Worm (Caenorhabditis elegans) whole organism, L2 larva: ENCODE measurements around the gene F20G2.1.

Experiments used
- C34F6.9 ChIP-seq: fragments of 150-350 bp; optimal IDR thresholded peaks from 2 replicates; lab custom pipeline; 2014; ENCODE audit warnings: missing biosample characterization, missing genetic modification characterization
- R02D3.7 ChIP-seq: fragments of 150-350 bp; optimal IDR thresholded peaks from 2 replicates; lab custom pipeline; 2014; ENCODE audit warnings: missing biosample characterization, missing genetic modification characterization
- egl-27 ChIP-seq: sonication (generic microtip); optimal IDR thresholded peaks from 3 replicates; lab custom pipeline; 2017; ENCODE audit warnings: missing biosample characterization, missing genetic modification reagents, missing genetic modification characterization
- elt-3 ChIP-seq: sonication (generic microtip); optimal IDR thresholded peaks from 2 replicates; lab custom pipeline; 2017; ENCODE audit warnings: missing biosample characterization, missing genetic modification characterization
- lin-39 ChIP-seq: fragments of 150-350 bp; optimal IDR thresholded peaks from 2 replicates; lab custom pipeline; 2014; ENCODE audit warnings: missing biosample characterization, missing genetic modification reagents, missing genetic modification characterization
- mdl-1 ChIP-seq, 2 experiments: fragments of 150-350 bp in 1 of 2; sonication (generic microtip) in 1 of 2; optimal IDR thresholded peaks; 2 replicates each; lab custom pipeline; 2017; ENCODE audit warnings: missing biosample characterization in 2 of 2, missing genetic modification characterization in 2 of 2
- nhr-12 ChIP-seq: fragments of 150-350 bp; optimal IDR thresholded peaks from 2 replicates; lab custom pipeline; 2014; ENCODE audit warnings: missing biosample characterization, missing genetic modification characterization
- nhr-21 ChIP-seq: fragments of 150-350 bp; optimal IDR thresholded peaks from 2 replicates; lab custom pipeline; 2014; ENCODE audit warnings: missing biosample characterization, missing genetic modification characterization
- nhr-23 ChIP-seq: fragments of 150-350 bp; optimal IDR thresholded peaks from 2 replicates; lab custom pipeline; 2014; ENCODE audit warnings: missing biosample characterization, missing genetic modification reagents, missing genetic modification characterization
- nhr-77 ChIP-seq: fragments of 150-350 bp; optimal IDR thresholded peaks from 2 replicates; lab custom pipeline; 2014; ENCODE audit warnings: missing biosample characterization, missing genetic modification characterization
- unc-62 ChIP-seq: fragments of 150-350 bp; optimal IDR thresholded peaks from 2 replicates; lab custom pipeline; 2014; ENCODE audit warnings: missing biosample characterization, missing genetic modification reagents, missing genetic modification characterization
- zag-1 ChIP-seq: fragments of 150-350 bp; optimal IDR thresholded peaks from 2 replicates; lab custom pipeline; 2014; ENCODE audit warnings: missing biosample characterization, missing genetic modification characterization
- ztf-1 ChIP-seq: fragments of 200-800 bp; sonication (Bioruptor generic); conservative IDR thresholded peaks from 2 replicates; pipeline ENCODE4 v1.3.6; 2022; ENCODE audit warnings: missing genetic modification characterization, missing compliant biosample characterization
- ztf-11 ChIP-seq: sonication (generic microtip); optimal IDR thresholded peaks from 2 replicates; lab custom pipeline; 2017; ENCODE audit warnings: missing biosample characterization, missing genetic modification characterization

- no peak for TF ChIP-seq elt-3
- no peak for TF ChIP-seq nhr-77 (tag; lab: Kevin White, UChicago)
- TF ChIP-seq R02D3.7: no peak
- no peak for TF ChIP-seq ztf-1 (GFP tag; lab: Robert Waterston, UW)
- TF ChIP-seq unc-62 (GFP tag; lab: Kevin White, UChicago): no peak
- no peak for TF ChIP-seq ztf-11 (tag; lab: Kevin White, UChicago)
- no peak for TF ChIP-seq C34F6.9 (tag; lab: Kevin White, UChicago)
- TF ChIP-seq lin-39: no peak
- no peak for TF ChIP-seq nhr-23 (tag; lab: Kevin White, UChicago)
- no peak for TF ChIP-seq nhr-12 (tag; lab: Kevin White, UChicago)
- no peak for TF ChIP-seq mdl-1 (tag; optimal IDR thresholded peaks at IDR 0.05; lab: Kevin White, UChicago)
- TF ChIP-seq egl-27 (tag; lab: Kevin White, UChicago): no peak
- TF ChIP-seq zag-1: no peak
- TF ChIP-seq nhr-21 (tag; lab: Kevin White, UChicago): no peak
Measured at ce11 chrV:13785767-13786166, 32.4 kb upstream of the F20G2.1 start.
